Fruit fly (Drosophila melanogaster) whole organism, wandering third instar larva: ENCODE results near the gene Pten.

Experiments used
- Abd-B ChIP-seq: fragments of >200 bp; optimal IDR thresholded peaks from 2 replicates; lab custom pipeline; 2017; ENCODE audit warnings: missing biosample characterization, missing genetic modification characterization
- CrebA ChIP-seq: fragments of 200-800 bp; sonication (Bioruptor generic); optimal IDR thresholded peaks from 2 replicates; lab custom pipeline; 2016; ENCODE audit warnings: missing biosample characterization, mild to moderate bottlenecking, missing genetic modification characterization, borderline replicate concordance
- Dfd ChIP-seq: fragments of >200 bp; optimal IDR thresholded peaks from 2 replicates; lab custom pipeline; 2017; ENCODE audit warnings: missing biosample characterization, missing genetic modification characterization
- Mio ChIP-seq: sonication (Bioruptor generic); optimal IDR thresholded peaks from 2 replicates; lab custom pipeline; 2016; ENCODE audit warnings: missing biosample characterization, missing genetic modification characterization
- dmrt93B ChIP-seq: fragments of 200-800 bp; sonication (Bioruptor generic); optimal IDR thresholded peaks from 2 replicates; lab custom pipeline; 2018; ENCODE audit warnings: missing biosample characterization, mild to moderate bottlenecking, missing genetic modification characterization
- lola ChIP-seq: fragments of >200 bp; optimal IDR thresholded peaks from 2 replicates; lab custom pipeline; 2017; ENCODE audit warnings: missing biosample characterization, missing genetic modification characterization
- psq ChIP-seq: fragments of 200-800 bp; sonication (Bioruptor generic); optimal IDR thresholded peaks from 3 replicates; lab custom pipeline; 2017; ENCODE audit warnings: missing biosample characterization, mild to moderate bottlenecking, missing genetic modification characterization, moderate library complexity

DNA sequence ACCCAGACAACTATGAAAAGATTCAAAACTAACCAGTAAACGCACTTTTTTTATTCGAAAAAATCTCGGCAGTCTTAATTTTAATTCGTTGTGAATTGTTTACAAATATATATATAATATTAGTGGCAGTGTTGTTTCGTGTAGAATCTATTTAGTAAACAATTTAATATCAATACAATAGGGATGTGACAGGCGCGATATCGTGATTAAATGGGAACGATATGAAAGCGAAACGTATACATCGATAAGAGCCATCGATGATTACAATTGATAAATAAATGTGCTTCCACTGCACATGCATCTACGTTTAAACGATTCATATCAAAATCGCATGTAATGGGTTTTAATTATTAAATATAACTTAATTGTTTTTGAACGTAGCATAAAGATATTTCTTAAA is 16.5 kb upstream of the Pten start:
- TF ChIP-seq lola (GFP tag; lab: Kevin White, UChicago), result no peak
- no peak for TF ChIP-seq Mio (GFP tag; lab: Kevin White, UChicago)
- no peak for TF ChIP-seq Abd-B (GFP tag; lab: Kevin White, UChicago)
- no peak for TF ChIP-seq CrebA
- TF ChIP-seq psq (GFP tag; lab: Kevin White, UChicago), result no peak
- TF ChIP-seq Dfd (GFP tag; lab: Kevin White, UChicago), result no peak
- no peak for TF ChIP-seq dmrt93B (GFP tag; lab: Kevin White, UChicago)
